Worm (Caenorhabditis elegans): ENCODE measurements around the gene T23F2.5.

The T23F2.5 gene

DNA sequence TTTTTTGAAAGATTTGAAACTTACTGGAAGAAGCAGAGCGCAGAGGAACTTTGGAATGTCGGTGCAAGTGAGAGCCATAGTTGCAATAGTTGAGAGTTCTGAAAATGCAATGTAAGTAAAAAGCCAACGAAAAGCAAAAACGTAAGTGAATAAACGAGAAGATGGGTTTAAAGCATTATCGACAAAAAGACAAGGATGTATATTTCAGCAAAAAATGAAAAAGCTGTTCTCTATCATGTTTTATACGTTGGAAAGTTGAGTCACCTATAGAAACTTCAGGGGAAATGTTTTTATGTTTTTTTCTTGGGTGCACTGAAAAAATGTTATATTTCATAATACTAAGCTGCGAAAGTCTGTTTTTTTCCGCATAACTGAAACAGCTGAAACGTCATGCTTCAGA, at the start of gene T23F2.5:
Gene T23F2.5 (minus strand): TSS at position 101 of the 400 bp plus-strand sequence.
- no peak for TF ChIP-seq ztf-25 (GFP tag; IDR thresholded peaks at IDR 0.05)
- no peak for TF ChIP-seq rec-8 (tag; optimal IDR thresholded peaks at IDR 0.05)
- no peak for TF ChIP-seq F22D6.2 (tag; optimal IDR thresholded peaks at IDR 0.05)
- no peak for TF ChIP-seq ets-4 (GFP tag; optimal IDR thresholded peaks at IDR 0.05)
- no peak for TF ChIP-seq F57A8.1 (GFP tag; optimal IDR thresholded peaks at IDR 0.05)
- no peak for TF ChIP-seq let-526 (GFP tag; IDR thresholded peaks at IDR 0.05)
- TF ChIP-seq snpc-1.1 (tag; optimal IDR thresholded peaks at IDR 0.05; ENCODE audit: insufficient read depth), result no peak
- TF ChIP-seq ztf-6 (GFP tag; IDR thresholded peaks at IDR 0.05), result no peak
- TF ChIP-seq cebp-1 (GFP tag; IDR thresholded peaks at IDR 0.05), result no peak
- peak; percentile 39 for TF ChIP-seq cebp-1 (tag; optimal IDR thresholded peaks at IDR 0.05)

DNA sequence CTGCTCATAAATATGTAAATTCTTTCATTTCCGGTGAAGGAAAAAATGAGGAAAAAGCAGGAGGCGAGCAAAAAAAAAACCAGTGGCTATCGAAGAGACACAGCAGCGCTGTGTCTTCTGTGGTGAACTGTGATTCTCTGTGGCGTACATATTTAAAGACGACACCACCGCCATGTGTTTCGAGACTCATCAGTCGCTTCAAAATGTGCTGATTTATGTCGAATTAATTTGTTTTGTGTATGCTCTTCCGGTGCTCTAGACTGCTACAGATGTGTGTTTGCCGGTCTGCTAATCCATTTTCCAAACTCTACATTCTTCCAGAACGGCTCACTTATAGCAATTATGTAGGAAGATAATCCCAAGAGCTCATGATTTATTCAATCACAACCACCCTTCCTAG, 48.5 kb upstream of the T23F2.5 start:
- TF ChIP-seq B0019.2 (GFP tag; conservative IDR thresholded peaks at IDR 0.05) (no peak), F22D6.2 (tag; optimal IDR thresholded peaks at IDR 0.05) (no peak), mes-4 (tag; optimal IDR thresholded peaks at IDR 0.05) (no peak), chd-7 (tag; optimal IDR thresholded peaks at IDR 0.05) (no peak), efl-1 (GFP tag; optimal IDR thresholded peaks at IDR 0.05) (no peak), C17E4.6 (GFP tag; IDR thresholded peaks at IDR 0.05) (no peak), F39B2.1 (GFP tag; IDR thresholded peaks at IDR 0.05) (no peak), lin-40 (tag; optimal IDR thresholded peaks at IDR 0.05) (no peak), snpc-1.1 (tag; optimal IDR thresholded peaks at IDR 0.05; ENCODE audit: insufficient read depth) (no peak), rec-8 (tag; optimal IDR thresholded peaks at IDR 0.05) (no peak), zim-3 (tag; optimal IDR thresholded peaks at IDR 0.05) (no peak), attf-5 (GFP tag; optimal IDR thresholded peaks at IDR 0.05) (no peak), snpc-3.4 (tag; optimal IDR thresholded peaks at IDR 0.05) (no peak), lin-26 (GFP tag; IDR thresholded peaks at IDR 0.05) (no peak), nhr-80 (tag; optimal IDR thresholded peaks at IDR 0.05) (no peak), nfyb-1 (GFP tag; IDR thresholded peaks at IDR 0.05) (no peak), lin-54 (GFP tag; optimal IDR thresholded peaks at IDR 0.05) (no peak), mcd-1 (GFP tag; IDR thresholded peaks at IDR 0.05) (no peak), madf-10 (tag; optimal IDR thresholded peaks at IDR 0.05) (no peak), attf-6 (GFP tag; IDR thresholded peaks at IDR 0.05) (no peak)

DNA sequence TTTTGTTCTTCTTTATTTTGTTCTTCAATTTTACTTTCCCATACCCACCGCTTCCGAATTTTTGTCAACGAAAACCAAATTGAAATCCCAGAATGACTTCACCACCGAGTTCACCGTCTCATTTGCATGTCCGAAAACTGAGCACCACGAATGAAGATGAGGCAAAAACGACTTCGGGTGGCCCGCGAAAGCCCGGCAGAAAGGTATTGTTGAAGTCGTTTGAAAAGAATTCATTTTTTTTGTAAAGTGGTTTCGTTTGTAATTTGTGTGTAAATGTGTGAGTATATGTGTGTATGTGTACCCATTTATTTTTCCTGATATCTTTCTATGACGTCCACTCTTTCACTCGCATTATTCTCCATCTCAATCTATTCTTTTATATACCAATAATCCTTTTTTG, 41.0 kb upstream of the T23F2.5 start, which contains the start of gene C38C5.1:
Gene C38C5.1 (plus strand): TSS at position 90 of the 400 bp plus-strand sequence.
- TF ChIP-seq rec-8 (tag; optimal IDR thresholded peaks at IDR 0.05), result no peak
- no peak for TF ChIP-seq ama-1 (optimal IDR thresholded peaks at IDR 0.05)
- TF ChIP-seq ama-1 (GFP tag; optimal IDR thresholded peaks at IDR 0.05), result no peak
- no peak for TF ChIP-seq sptf-2 (GFP tag; optimal IDR thresholded peaks at IDR 0.05)
- TF ChIP-seq nfya-2 (GFP tag; IDR thresholded peaks at IDR 0.05), result no peak
- TF ChIP-seq zfh-2 (GFP tag; conservative IDR thresholded peaks at IDR 0.05), result no peak
- TF ChIP-seq rpc-1 (optimal IDR thresholded peaks at IDR 0.05), result no peak
- TF ChIP-seq rpc-1 (tag; optimal IDR thresholded peaks at IDR 0.05), result no peak
- TF ChIP-seq ztf-22 (GFP tag; optimal IDR thresholded peaks at IDR 0.05), result no peak
- no peak for TF ChIP-seq K12H6.12 (tag; optimal IDR thresholded peaks at IDR 0.05)
- no peak for TF ChIP-seq egrh-3 (GFP tag; IDR thresholded peaks at IDR 0.05)
- no peak for TF ChIP-seq F33H1.4 (GFP tag; IDR thresholded peaks at IDR 0.05)
- TF ChIP-seq dox-1 (GFP tag; IDR thresholded peaks at IDR 0.05), result no peak
- TF ChIP-seq cebp-1 (GFP tag; IDR thresholded peaks at IDR 0.05), result no peak
- no peak for TF ChIP-seq cebp-1 (tag; optimal IDR thresholded peaks at IDR 0.05)
- no peak for TF ChIP-seq Y53F4B.3 (GFP tag; IDR thresholded peaks at IDR 0.05)
